Fruit fly (Drosophila melanogaster) whole organism, adult: ENCODE measurements around the gene CG42870.

Experiments used
- CG11617 ChIP-seq: fragments of 200-800 bp; sonication (Bioruptor generic); optimal IDR thresholded peaks from 2 replicates; lab custom pipeline; 2017; ENCODE audit warnings: mild to moderate bottlenecking, missing biosample characterization, missing genetic modification reagents, missing genetic modification characterization
- CG1620 ChIP-seq: fragments of 200-800 bp; sonication (Bioruptor generic); optimal IDR thresholded peaks from 2 replicates; lab custom pipeline; 2016; ENCODE audit warnings: missing biosample characterization, missing genetic modification characterization
- CG33017 ChIP-seq: fragments of 200-800 bp; sonication (Bioruptor generic); optimal IDR thresholded peaks from 2 replicates; lab custom pipeline; 2018; ENCODE audit warnings: missing biosample characterization, mild to moderate bottlenecking, missing genetic modification characterization, moderate library complexity
- CG7101 ChIP-seq: fragments of 200-800 bp; sonication (Bioruptor generic); optimal IDR thresholded peaks from 2 replicates; lab custom pipeline; 2018; ENCODE audit warnings: missing biosample characterization, mild to moderate bottlenecking, missing genetic modification characterization, moderate library complexity
- kay ChIP-seq: fragments of 200-800 bp; sonication (Bioruptor generic); peaks from one replicate; lab custom pipeline; 2016; ENCODE audit warnings: missing biosample characterization, missing genetic modification characterization, borderline replicate concordance

DNA sequence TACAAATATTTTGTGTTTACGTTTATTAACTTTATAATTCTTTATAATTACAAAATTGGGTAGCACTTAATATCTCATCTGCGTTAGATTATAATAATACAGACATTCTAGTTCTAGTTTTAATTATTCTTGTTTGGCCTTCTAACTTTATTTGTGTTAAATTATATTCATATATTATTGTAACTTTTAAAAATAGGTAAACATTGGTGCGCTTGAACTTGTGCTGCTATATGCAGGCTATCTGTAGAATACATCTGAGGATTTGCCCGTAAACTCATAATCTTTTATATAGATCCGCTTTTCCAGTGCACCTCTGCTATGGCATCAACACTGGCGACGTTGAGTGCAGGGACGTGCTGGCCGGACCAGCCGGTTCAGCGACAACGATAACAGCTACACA, 14.7 kb downstream of the CG42870 start:
- TF ChIP-seq CG7101 (tag; lab: Kevin White, UChicago), result no peak
- no peak for TF ChIP-seq CG33017
- TF ChIP-seq kay (GFP tag; lab: Kevin White, UChicago), result no peak
- TF ChIP-seq CG11617 (GFP tag; lab: Kevin White, UChicago), result no peak
- no peak for TF ChIP-seq CG1620 (GFP tag; lab: Kevin White, UChicago)
